Fruit fly (Drosophila melanogaster): ENCODE data around the gene Phf7.
"Not testable (repeated sequence)": the region's sequence is repeated elsewhere in the genome, so short reads cannot be mapped to it uniquely, and the experiment has no call there.

Phf7 gene

dm6 chrX:20165773-20166412 is at the start of gene Phf7:
Gene Phf7 (minus strand): TSS chrX:20165830.
- no peak for TF ChIP-seq Dll (optimal IDR thresholded peaks at IDR 0.05)
- no peak for TF ChIP-seq psq (optimal IDR thresholded peaks at IDR 0.05)
- no peak for TF ChIP-seq EcR (GFP tag; optimal IDR thresholded peaks at IDR 0.05)
- TF ChIP-seq usp (GFP tag; optimal IDR thresholded peaks at IDR 0.05), result no peak
- TF ChIP-seq CG8478 (optimal IDR thresholded peaks at IDR 0.05), result no peak
- no peak for TF ChIP-seq pan (optimal IDR thresholded peaks at IDR 0.05)

DNA sequence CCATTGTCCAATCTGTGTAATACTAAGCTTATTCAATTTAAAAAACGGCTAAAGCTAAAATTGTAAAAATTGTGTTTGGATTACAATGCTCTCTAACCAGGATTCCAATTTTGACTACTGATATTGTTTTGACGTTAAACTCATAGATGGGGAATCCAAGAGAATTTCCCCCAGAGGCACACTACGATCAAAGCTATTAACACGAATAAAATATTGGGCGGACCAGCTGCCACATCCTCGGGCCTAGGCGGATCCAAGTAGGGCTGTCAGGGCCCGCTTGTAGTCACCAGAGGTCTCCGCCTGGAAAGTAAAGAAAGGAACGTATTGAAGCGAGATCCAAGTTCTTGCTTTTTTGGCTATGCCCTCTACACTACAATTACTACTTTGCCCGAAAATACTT is 43.9 kb upstream of the Phf7 start, which contains the start of gene SdicB:
TSS of gene SdicB (minus strand) at position 101 of the 400 bp plus-strand sequence.
- not testable (repeated sequence) for TF ChIP-seq usp (GFP tag; optimal IDR thresholded peaks at IDR 0.05); Dll (optimal IDR thresholded peaks at IDR 0.05); EcR (GFP tag; optimal IDR thresholded peaks at IDR 0.05)

- TF ChIP-seq usp (GFP tag; optimal IDR thresholded peaks at IDR 0.05); psq (optimal IDR thresholded peaks at IDR 0.05); EcR (GFP tag; optimal IDR thresholded peaks at IDR 0.05): not testable (repeated sequence)
These were observed 36.2 kb upstream of the Phf7 start, which contains the start of gene SdicA for dm6 chrX:20201833-20202232. Gene SdicA (minus strand): TSS chrX:20201933.

DNA sequence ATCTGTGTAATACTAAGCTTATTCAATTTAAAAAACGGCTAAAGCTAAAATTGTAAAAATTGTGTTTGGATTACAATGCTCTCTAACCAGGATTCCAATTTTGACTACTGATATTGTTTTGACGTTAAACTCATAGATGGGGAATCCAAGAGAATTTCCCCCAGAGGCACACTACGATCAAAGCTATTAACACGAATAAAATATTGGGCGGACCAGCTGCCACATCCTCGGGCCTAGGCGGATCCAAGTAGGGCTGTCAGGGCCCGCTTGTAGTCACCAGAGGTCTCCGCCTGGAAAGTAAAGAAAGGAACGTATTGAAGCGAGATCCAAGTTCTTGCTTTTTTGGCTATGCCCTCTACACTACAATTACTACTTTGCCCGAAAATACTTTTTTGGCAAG is 28.5 kb upstream of the Phf7 start, which contains the start of gene Sdic3:
TSS of gene Sdic3 (minus strand) at position 101 of the 400 bp plus-strand sequence.
- not testable (repeated sequence) for TF ChIP-seq CG8478, pan, Dll (optimal IDR thresholded peaks at IDR 0.05)

DNA sequence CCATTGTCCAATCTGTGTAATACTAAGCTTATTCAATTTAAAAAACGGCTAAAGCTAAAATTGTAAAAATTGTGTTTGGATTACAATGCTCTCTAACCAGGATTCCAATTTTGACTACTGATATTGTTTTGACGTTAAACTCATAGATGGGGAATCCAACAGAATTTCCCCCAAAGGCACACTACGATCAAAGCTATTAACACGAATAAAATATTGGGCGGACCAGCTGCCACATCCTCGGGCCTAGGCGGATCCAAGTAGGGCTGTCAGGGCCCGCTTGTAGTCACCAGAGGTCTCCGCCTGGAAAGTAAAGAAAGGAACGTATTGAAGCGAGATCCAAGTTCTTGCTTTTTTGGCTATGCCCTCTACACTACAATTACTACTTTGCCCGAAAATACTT is 20.8 kb upstream of the Phf7 start, which contains the start of gene Sdic2:
TSS of gene Sdic2 (minus strand) at position 101 of the 400 bp plus-strand sequence.
- TF ChIP-seq usp (GFP tag; optimal IDR thresholded peaks at IDR 0.05); CG8478 (optimal IDR thresholded peaks at IDR 0.05); pan (optimal IDR thresholded peaks at IDR 0.05): not testable (repeated sequence)

- not testable (repeated sequence) for TF ChIP-seq CG8478 (optimal IDR thresholded peaks at IDR 0.05); pan (optimal IDR thresholded peaks at IDR 0.05); EcR (GFP tag; optimal IDR thresholded peaks at IDR 0.05)
These were observed 12.9 kb upstream of the Phf7 start, which contains the start of gene Sdic1 for dm6 chrX:20178538-20178937. Gene Sdic1 (minus strand): TSS chrX:20178638.

DNA sequence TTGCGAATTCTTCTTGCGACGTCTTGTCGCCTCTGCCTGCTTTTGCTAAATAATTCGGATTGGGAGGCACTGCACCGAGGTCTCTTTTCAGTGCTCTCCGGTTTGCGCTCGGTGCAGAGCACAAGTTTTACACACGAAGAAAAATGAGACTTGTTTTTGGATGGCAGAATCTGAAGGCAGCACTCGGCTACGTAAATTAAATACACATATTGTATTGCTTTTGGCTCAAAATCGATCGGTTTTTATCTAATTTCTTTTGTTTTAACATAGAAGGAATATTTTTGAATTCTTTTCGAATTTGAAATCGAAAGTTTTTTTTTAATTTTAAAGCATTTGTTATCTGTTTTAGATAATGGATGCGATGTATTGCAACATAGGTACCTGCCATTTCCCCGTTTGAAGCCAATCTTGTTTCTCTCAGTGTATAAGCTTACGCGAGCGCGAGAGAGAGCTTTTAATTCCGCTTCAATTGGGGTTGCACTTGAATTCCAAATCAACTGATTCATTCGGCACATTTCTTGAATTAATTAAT is 7.9 kb upstream of the Phf7 start, which contains the start of gene AnxB10:
TSS of gene AnxB10 (minus strand) at position 51 of the 532 bp plus-strand sequence.
- no peak for TF ChIP-seq EcR (GFP tag; optimal IDR thresholded peaks at IDR 0.05)
- TF ChIP-seq pan (optimal IDR thresholded peaks at IDR 0.05), result no peak

dm6 chrX:20169898-20170297 is 4.3 kb upstream of the Phf7 start, which contains the start of the genes CG9581 and CG9578:
Gene CG9581 (minus strand): TSS chrX:20169981.
Gene CG9578 (plus strand): TSS chrX:20170222.
- TF ChIP-seq Dll (optimal IDR thresholded peaks at IDR 0.05) (no peak), pan (optimal IDR thresholded peaks at IDR 0.05) (no peak), usp (GFP tag; optimal IDR thresholded peaks at IDR 0.05) (no peak), EcR (GFP tag; optimal IDR thresholded peaks at IDR 0.05) (no peak), psq (optimal IDR thresholded peaks at IDR 0.05) (no peak), CG8478 (optimal IDR thresholded peaks at IDR 0.05) (no peak)

- TF ChIP-seq pan (optimal IDR thresholded peaks at IDR 0.05), result no peak
- no peak for TF ChIP-seq usp (GFP tag; optimal IDR thresholded peaks at IDR 0.05)
- TF ChIP-seq EcR (GFP tag; optimal IDR thresholded peaks at IDR 0.05), result no peak
- no peak for TF ChIP-seq Dll (optimal IDR thresholded peaks at IDR 0.05)
- TF ChIP-seq CG8478 (optimal IDR thresholded peaks at IDR 0.05), result no peak
- TF ChIP-seq psq (optimal IDR thresholded peaks at IDR 0.05), result no peak
These were observed 931 bp upstream of the Phf7 start, which contains the start of gene CG9577 for dm6 chrX:20166484-20167038. Gene CG9577 (plus strand): TSS chrX:20166673.

- TF ChIP-seq usp (GFP tag; optimal IDR thresholded peaks at IDR 0.05) (no peak), psq (optimal IDR thresholded peaks at IDR 0.05) (no peak), pan (optimal IDR thresholded peaks at IDR 0.05) (no peak), EcR (GFP tag; optimal IDR thresholded peaks at IDR 0.05) (no peak), CG8478 (optimal IDR thresholded peaks at IDR 0.05) (no peak), Dll (optimal IDR thresholded peaks at IDR 0.05) (no peak)
These were observed 3.0 kb downstream of the Phf7 start for dm6 chrX:20162586-20162985.

DNA sequence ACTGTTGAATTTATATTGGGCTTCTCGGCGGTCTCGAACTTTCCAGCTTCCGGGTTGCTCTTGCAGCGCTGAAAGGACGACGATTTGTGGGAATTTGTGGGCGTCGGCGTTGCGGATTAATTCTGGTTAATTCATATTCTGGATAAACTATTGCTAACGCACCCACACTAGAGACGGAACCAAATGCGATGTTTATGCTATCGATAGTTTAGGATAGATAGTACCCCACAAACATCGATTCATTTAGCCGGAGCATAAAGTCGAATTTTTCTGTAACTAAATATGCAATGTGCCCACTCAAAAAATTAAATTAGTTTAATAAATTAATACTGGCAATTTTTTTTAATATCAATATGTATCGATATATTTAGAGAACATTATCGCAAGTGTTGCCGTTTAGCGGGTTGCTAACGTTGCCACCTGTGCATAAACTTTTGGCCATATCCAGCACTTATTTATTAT is 5.9 kb downstream of the Phf7 start, which contains the start of gene Rab35:
TSS of gene Rab35 (minus strand) at position 194 of the 462 bp plus-strand sequence.
- no peak for TF ChIP-seq EcR (GFP tag; optimal IDR thresholded peaks at IDR 0.05)
- no peak for TF ChIP-seq usp (GFP tag; optimal IDR thresholded peaks at IDR 0.05)
- TF ChIP-seq pan (optimal IDR thresholded peaks at IDR 0.05), result no peak
- no peak for TF ChIP-seq CG8478 (optimal IDR thresholded peaks at IDR 0.05)
- no peak for TF ChIP-seq Dll (optimal IDR thresholded peaks at IDR 0.05)
- no peak for TF ChIP-seq psq (optimal IDR thresholded peaks at IDR 0.05)

DNA sequence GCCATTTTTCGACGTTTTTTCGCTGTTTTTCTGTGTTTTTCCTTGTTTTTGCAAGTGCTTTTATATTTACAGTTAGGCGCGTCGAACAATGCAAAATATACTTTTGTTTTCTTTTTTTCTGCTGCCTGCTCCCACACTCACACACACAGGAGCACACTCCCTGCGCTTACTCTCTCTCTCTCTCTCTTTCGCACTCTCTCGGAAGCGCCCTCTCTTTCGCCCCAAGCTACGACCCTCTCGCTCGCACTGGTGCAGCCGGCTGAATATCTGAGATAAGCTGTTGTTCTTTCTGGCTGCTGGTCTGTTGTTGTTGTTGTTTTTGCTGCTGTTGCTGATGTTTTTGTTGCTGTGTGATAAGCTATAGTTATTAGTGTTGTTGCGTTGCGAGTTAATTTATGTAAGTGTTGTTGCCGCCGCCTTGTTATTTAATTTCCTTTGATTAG is 6.7 kb downstream of the Phf7 start:
- TF ChIP-seq EcR (GFP tag; optimal IDR thresholded peaks at IDR 0.05), result no peak
- no peak for TF ChIP-seq pan (optimal IDR thresholded peaks at IDR 0.05)
- TF ChIP-seq usp (GFP tag; optimal IDR thresholded peaks at IDR 0.05), result no peak
- TF ChIP-seq CG8478 (optimal IDR thresholded peaks at IDR 0.05), result peak; percentile 90
- peak; percentile 67 for TF ChIP-seq Dll (optimal IDR thresholded peaks at IDR 0.05)
